Fruit fly (Drosophila melanogaster) whole organism, adult: ENCODE measurements around the gene CG18641.

Experiments
- CG11617 ChIP-seq: fragments of 200-800 bp; sonication (Bioruptor generic); optimal IDR thresholded peaks from 2 replicates; lab custom pipeline; 2017; ENCODE audit warnings: mild to moderate bottlenecking, missing biosample characterization, missing genetic modification reagents, missing genetic modification characterization
- CG12768 ChIP-seq: fragments of 200-800 bp; sonication (Bioruptor generic); optimal IDR thresholded peaks from 2 replicates; lab custom pipeline; 2017; ENCODE audit warnings: missing biosample characterization, missing genetic modification characterization, mild to moderate bottlenecking, moderate library complexity, missing genetic modification reagents
- CG14711 ChIP-seq: fragments of 200-800 bp; sonication (Bioruptor generic); optimal IDR thresholded peaks from 2 replicates; lab custom pipeline; 2018; ENCODE audit warnings: missing biosample characterization, mild to moderate bottlenecking, missing genetic modification characterization, moderate library complexity
- CG1620 ChIP-seq: fragments of 200-800 bp; sonication (Bioruptor generic); optimal IDR thresholded peaks from 2 replicates; lab custom pipeline; 2016; ENCODE audit warnings: missing biosample characterization, missing genetic modification characterization
- CG33017 ChIP-seq: fragments of 200-800 bp; sonication (Bioruptor generic); optimal IDR thresholded peaks from 2 replicates; lab custom pipeline; 2018; ENCODE audit warnings: missing biosample characterization, mild to moderate bottlenecking, missing genetic modification characterization, moderate library complexity
- CG5204 ChIP-seq: fragments of 200-800 bp; sonication (Bioruptor generic); optimal IDR thresholded peaks from 2 replicates; lab custom pipeline; 2016; ENCODE audit warnings: missing biosample characterization, missing genetic modification characterization
- CG7045 ChIP-seq: fragments of 200-800 bp; sonication (Bioruptor generic); optimal IDR thresholded peaks from 2 replicates; lab custom pipeline; 2017; ENCODE audit warnings: missing biosample characterization, mild to moderate bottlenecking, missing genetic modification characterization
- CG7101 ChIP-seq: fragments of 200-800 bp; sonication (Bioruptor generic); optimal IDR thresholded peaks from 2 replicates; lab custom pipeline; 2018; ENCODE audit warnings: missing biosample characterization, mild to moderate bottlenecking, missing genetic modification characterization, moderate library complexity
- Clk ChIP-seq: fragments of 200-800 bp; sonication (Bioruptor generic); optimal IDR thresholded peaks from 2 replicates; lab custom pipeline; 2017; ENCODE audit warnings: missing biosample characterization, missing genetic modification characterization
- Crg-1 ChIP-seq: fragments of 200-800 bp; sonication (Bioruptor generic); optimal IDR thresholded peaks from 2 replicates; lab custom pipeline; 2016; ENCODE audit warnings: missing biosample characterization, missing genetic modification characterization
- Hr96 ChIP-seq: fragments of 200-800 bp; sonication (Bioruptor generic); optimal IDR thresholded peaks from 2 replicates; lab custom pipeline; 2016; ENCODE audit warnings: missing biosample characterization, missing genetic modification characterization
- Mnt ChIP-seq: fragments of 200-800 bp; sonication (Bioruptor generic); optimal IDR thresholded peaks from 2 replicates; lab custom pipeline; 2016; ENCODE audit warnings: missing biosample characterization, mild to moderate bottlenecking, missing genetic modification characterization
- bab1 ChIP-seq: fragments of 200-800 bp; sonication (Bioruptor generic); optimal IDR thresholded peaks from 3 replicates; lab custom pipeline; 2019; ENCODE audit warnings: missing biosample characterization, mild to moderate bottlenecking, missing genetic modification characterization, moderate library complexity
- cic ChIP-seq: fragments of 200-800 bp; sonication (Bioruptor generic); optimal IDR thresholded peaks from 2 replicates; lab custom pipeline; 2017; ENCODE audit warnings: missing biosample characterization, mild to moderate bottlenecking, missing genetic modification characterization, moderate library complexity
- cnc ChIP-seq, 2 experiments: fragments of >200 bp; optimal IDR thresholded peaks; 2 replicates each; lab custom pipeline; 2017
- kay ChIP-seq: fragments of 200-800 bp; sonication (Bioruptor generic); peaks from one replicate; lab custom pipeline; 2016; ENCODE audit warnings: missing biosample characterization, missing genetic modification characterization, borderline replicate concordance
- ovo ChIP-seq: fragments of 200-800 bp; sonication (Bioruptor generic); optimal IDR thresholded peaks from 2 replicates; lab custom pipeline; 2016; ENCODE audit warnings: missing biosample characterization, missing genetic modification characterization
- pad ChIP-seq: fragments of 200-800 bp; sonication (Bioruptor generic); optimal IDR thresholded peaks from 3 replicates; lab custom pipeline; 2017; ENCODE audit warnings: missing biosample characterization, missing genetic modification characterization, mild to moderate bottlenecking, moderate library complexity, missing genetic modification reagents
- tj ChIP-seq: fragments of 200-800 bp; sonication (Bioruptor generic); optimal IDR thresholded peaks from 3 replicates; lab custom pipeline; 2017; ENCODE audit warnings: missing biosample characterization, mild to moderate bottlenecking, missing genetic modification characterization, moderate library complexity
- toe ChIP-seq: fragments of 200-800 bp; sonication (Bioruptor generic); optimal IDR thresholded peaks from 2 replicates; lab custom pipeline; 2016; ENCODE audit warnings: missing biosample characterization, missing genetic modification characterization

Gene CG18641

DNA sequence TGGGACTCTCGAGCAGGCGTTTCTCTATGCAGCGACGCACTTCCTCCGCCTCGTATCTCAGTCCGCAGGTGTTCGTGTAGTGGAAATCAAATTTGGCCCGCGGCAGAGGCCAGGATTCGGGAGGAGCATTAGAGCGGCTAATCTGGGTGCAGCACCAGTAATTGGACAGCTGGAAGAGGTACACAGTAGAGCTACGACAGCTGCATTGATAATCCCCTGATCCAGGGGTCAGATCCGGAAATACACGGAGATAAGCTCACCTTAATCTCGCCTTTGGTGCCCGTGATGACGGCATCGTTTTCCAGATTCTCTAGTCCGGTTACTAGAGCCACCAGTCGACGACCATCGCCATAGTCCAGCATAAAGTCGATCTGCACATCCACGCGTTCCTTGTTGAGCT, 44.8 kb downstream of the CG18641 start:
- TF ChIP-seq CG5204 (GFP tag; lab: Kevin White, UChicago) (no peak), Mnt (GFP tag; lab: Kevin White, UChicago) (no peak), toe (GFP tag; lab: Kevin White, UChicago) (no peak), CG7045 (GFP tag; lab: Kevin White, UChicago) (no peak), CG14711 (tag; lab: Kevin White, UChicago) (no peak), cic (GFP tag; lab: Kevin White, UChicago) (peak; percentile 5)

DNA sequence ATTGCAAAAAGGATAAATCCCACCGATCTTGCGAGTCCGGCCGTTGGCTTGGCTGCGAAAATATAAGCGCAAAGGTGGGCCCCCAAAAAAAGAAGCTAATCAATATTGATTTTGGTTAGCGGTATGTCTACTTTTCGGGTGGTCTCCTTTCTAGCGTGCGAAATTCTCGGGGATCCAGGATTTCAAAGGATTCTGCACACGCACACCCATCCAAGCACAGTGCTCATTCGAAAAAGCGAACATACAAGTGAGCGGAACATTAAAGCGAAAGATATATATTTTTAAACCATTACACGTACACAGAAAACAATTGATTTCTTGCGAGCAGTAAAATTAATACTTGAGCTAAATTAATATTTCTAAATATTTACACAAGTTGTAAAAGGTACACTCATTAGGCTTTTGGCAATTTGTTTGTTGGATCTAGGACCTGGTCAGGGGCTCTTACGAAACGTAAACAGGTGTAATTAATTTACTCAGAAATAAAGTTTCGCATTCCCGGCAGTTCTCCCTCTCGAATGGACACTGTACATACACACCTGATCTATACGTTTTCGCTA, 49.4 kb downstream of the CG18641 start:
- TF ChIP-seq CG33017 (tag; lab: Kevin White, UChicago), result no peak
- TF ChIP-seq CG12768, result no peak
- TF ChIP-seq CG7045 (GFP tag; lab: Kevin White, UChicago), result no peak
- peak; percentile 79 for TF ChIP-seq kay (GFP tag; lab: Kevin White, UChicago)
- TF ChIP-seq CG7101 (tag; lab: Kevin White, UChicago), result peak; percentile 0

DNA sequence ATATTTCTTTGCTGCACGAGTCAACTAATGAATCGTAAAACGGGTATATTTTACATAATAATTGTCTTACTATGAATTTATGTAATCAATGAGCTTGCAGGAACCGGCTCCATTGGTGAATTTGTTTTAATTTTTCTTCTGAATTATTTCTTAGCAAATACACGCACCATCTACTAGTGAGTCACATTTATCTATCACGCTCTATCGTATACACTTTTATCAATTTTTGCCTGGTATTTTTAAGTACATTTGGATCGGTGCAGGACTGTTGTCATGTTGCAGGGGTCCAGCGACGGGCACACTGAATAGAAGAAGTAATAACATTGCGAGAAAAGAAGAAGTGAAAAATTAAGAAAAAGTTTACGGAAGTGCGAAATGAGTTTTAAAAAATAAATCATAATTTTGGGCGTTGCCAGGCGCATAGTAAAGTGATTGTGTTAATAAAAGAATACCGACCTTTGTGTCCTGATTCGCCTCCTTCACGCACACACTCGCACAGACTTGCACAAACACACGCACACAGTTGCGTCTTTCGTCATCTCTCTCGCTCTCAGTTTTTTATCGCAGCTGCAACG, 50.0 kb downstream of the CG18641 start, which contains the start of the genes Rab5 and Axud1:
Rab5 (minus strand) TSS at position 197 of the 575 bp plus-strand sequence.
Axud1 (plus strand) TSS at position 269 of the 575 bp plus-strand sequence.
- TF ChIP-seq toe (GFP tag; lab: Kevin White, UChicago) (peak; percentile 12), Mnt (GFP tag; lab: Kevin White, UChicago) (peak; percentile 3), pad (GFP tag; lab: Kevin White, UChicago) (peak; percentile 12), ovo (no peak), kay (GFP tag; lab: Kevin White, UChicago) (peak; percentile 99), cic (GFP tag; lab: Kevin White, UChicago) (no peak)

DNA sequence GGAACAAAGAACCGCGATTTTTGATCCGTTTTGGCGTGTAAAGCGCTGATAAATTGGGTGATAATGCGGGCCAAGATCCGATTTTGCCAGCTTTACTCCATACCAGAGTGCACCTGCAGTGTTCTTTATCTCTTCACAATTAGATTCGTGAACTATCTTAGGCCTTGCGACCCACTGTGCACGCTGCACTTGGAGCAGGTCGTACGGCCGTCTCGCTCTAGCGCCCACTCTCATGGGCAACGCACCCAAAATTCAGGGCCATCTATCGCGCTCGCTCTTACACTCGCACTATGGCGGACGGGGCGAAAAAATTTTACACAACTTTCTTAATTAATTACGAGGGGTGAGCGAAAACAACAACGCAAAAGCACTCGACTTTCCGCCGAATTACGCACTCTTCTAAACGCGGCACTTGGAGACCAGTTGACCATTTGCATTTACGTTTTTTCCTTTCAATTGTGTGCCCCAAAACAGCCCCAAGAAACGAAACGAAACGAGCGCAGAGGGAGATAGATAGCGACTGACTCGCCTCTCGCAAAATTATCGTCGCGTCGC, 50.8 kb downstream of the CG18641 start:
- TF ChIP-seq Hr96 (GFP tag; lab: Kevin White, UChicago) (no peak), CG12768 (no peak), CG33017 (tag; lab: Kevin White, UChicago) (no peak), bab1 (GFP tag; lab: Kevin White, UChicago) (no peak), toe (GFP tag; lab: Kevin White, UChicago) (peak; percentile 2), CG11617 (GFP tag; lab: Kevin White, UChicago) (no peak), cic (GFP tag; lab: Kevin White, UChicago) (no peak)

DNA sequence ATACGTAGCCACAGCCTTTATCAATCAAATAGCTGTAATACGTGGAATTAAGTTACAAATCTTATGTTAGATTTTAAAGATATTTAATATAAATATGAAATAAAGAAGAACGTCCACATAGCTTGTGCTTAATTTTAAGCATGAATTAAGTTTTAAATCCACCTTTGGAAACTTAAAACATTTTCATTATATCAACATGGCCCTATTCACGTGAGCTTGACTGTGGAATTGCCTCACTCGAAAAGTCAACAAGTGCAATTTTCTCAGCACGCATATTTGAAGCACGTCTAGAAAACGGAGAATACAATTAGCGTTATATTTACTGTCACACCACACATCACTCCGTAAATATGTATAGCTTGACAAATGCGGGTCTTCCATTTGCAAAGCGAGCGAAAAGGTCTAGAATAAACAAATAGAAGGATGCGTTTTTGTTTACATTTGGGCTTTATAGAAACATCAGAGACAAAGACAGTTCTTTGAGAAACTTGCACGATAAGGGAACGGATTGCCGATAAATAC, 51.4 kb downstream of the CG18641 start:
- TF ChIP-seq cnc (optimal IDR thresholded peaks at IDR 0.05; lab: Kevin White, UChicago) (no peak), CG1620 (GFP tag; lab: Kevin White, UChicago) (peak; percentile 89), ovo (peak; percentile 90), Hr96 (GFP tag; lab: Kevin White, UChicago) (peak; percentile 83), Crg-1 (GFP tag; lab: Kevin White, UChicago) (peak; percentile 91), toe (GFP tag; lab: Kevin White, UChicago) (peak; percentile 88), CG7101 (tag; lab: Kevin White, UChicago) (peak; percentile 97), Mnt (GFP tag; lab: Kevin White, UChicago) (peak; percentile 79), cic (GFP tag; lab: Kevin White, UChicago) (peak; percentile 92), CG5204 (GFP tag; lab: Kevin White, UChicago) (peak; percentile 87), CG14711 (tag; lab: Kevin White, UChicago) (peak; percentile 95), CG7045 (GFP tag; lab: Kevin White, UChicago) (peak; percentile 97), tj (peak; percentile 86), CG33017 (tag; lab: Kevin White, UChicago) (peak; percentile 98), bab1 (GFP tag; lab: Kevin White, UChicago) (peak; percentile 97), CG11617 (GFP tag; lab: Kevin White, UChicago) (peak; percentile 94), kay (GFP tag; lab: Kevin White, UChicago) (peak; percentile 96), CG12768 (peak; percentile 98), pad (GFP tag; lab: Kevin White, UChicago) (peak; percentile 83), Clk (GFP tag; lab: Kevin White, UChicago) (peak; percentile 87)

DNA sequence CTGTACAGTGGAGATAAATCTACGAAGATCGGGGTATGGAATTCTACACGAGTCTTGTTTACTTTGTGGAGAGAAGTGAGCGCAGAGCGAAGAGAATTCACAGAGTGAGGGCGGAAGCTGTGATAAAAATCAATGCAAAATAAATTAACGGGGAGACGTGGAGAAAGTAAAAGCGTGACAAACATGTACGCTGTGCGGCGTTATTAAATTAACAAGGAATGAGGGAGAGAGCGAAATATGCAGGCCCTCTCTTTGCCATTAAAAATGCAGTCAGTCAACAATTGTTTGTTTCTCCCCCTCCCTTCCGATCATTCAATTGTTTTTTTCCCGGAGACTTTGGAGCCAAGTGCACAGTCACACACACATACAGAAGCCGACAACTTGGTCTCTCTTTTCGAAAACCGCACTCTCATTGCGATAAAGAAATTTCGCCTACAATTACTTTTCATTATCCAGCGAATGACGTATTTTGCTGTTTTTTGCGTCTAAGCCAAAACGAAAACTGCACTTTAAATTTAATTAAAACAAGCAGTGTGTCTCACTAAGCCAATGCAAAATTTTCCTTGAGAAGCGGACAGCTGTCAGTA, 52.2 kb downstream of the CG18641 start:
- TF ChIP-seq cnc (optimal IDR thresholded peaks at IDR 0.05; lab: Kevin White, UChicago), result peak; percentile 52 to 72
- peak; percentile 29 for TF ChIP-seq CG33017 (tag; lab: Kevin White, UChicago)
- peak; percentile 18 for TF ChIP-seq CG14711 (tag; lab: Kevin White, UChicago)
- TF ChIP-seq bab1 (GFP tag; lab: Kevin White, UChicago), result no peak
- peak; percentile 54 for TF ChIP-seq cic (GFP tag; lab: Kevin White, UChicago)
- peak; percentile 34 for TF ChIP-seq CG7045 (GFP tag; lab: Kevin White, UChicago)
- TF ChIP-seq CG1620 (GFP tag; lab: Kevin White, UChicago), result no peak
- peak; percentile 27 for TF ChIP-seq Clk (GFP tag; lab: Kevin White, UChicago)
- TF ChIP-seq kay (GFP tag; lab: Kevin White, UChicago), result no peak
- peak; percentile 28 for TF ChIP-seq Crg-1 (GFP tag; lab: Kevin White, UChicago)
- peak; percentile 78 for TF ChIP-seq pad (GFP tag; lab: Kevin White, UChicago)
- TF ChIP-seq ovo, result peak; percentile 79
- peak; percentile 65 for TF ChIP-seq CG5204 (GFP tag; lab: Kevin White, UChicago)
- no peak for TF ChIP-seq CG11617 (GFP tag; lab: Kevin White, UChicago)
- TF ChIP-seq toe (GFP tag; lab: Kevin White, UChicago), result peak; percentile 87
- TF ChIP-seq Hr96 (GFP tag; lab: Kevin White, UChicago), result peak; percentile 74
- TF ChIP-seq Mnt (GFP tag; lab: Kevin White, UChicago), result peak; percentile 27
- no peak for TF ChIP-seq CG7101 (tag; lab: Kevin White, UChicago)
- peak; percentile 97 for TF ChIP-seq CG12768
